Fruit fly (Drosophila melanogaster) whole organism, embryonic: ENCODE data around the gene pyd.

ENCODE experiments used
- CG10147 ChIP-seq: fragments of 200-800 bp; sonication (Bioruptor generic); optimal IDR thresholded peaks from 2 replicates; lab custom pipeline; 2019; ENCODE audit warnings: missing biosample characterization, mild to moderate bottlenecking, missing genetic modification characterization, moderate library complexity
- CG10366 ChIP-seq: fragments of 200-800 bp; sonication (Bioruptor generic); IDR thresholded peaks from 2 replicates; pipeline ENCODE4 v1.3.6; 2022; ENCODE audit warnings: missing biosample characterization, missing genetic modification characterization
- CG11398 ChIP-seq: fragments of 200-800 bp; sonication (Bioruptor generic); optimal IDR thresholded peaks from 2 replicates; lab custom pipeline; 2016; ENCODE audit warnings: missing biosample characterization, missing genetic modification characterization
- CG11696 ChIP-seq: fragments of 200-800 bp; sonication (Bioruptor generic); IDR thresholded peaks from 2 replicates; pipeline ENCODE4 v1.3.6; 2022; ENCODE audit warnings: missing biosample characterization, missing genetic modification characterization
- CG12104 ChIP-seq: fragments of 200-800 bp; sonication (Bioruptor generic); optimal IDR thresholded peaks from 3 replicates; lab custom pipeline; 2016; ENCODE audit warnings: missing biosample characterization, missing genetic modification characterization
- CG12219 ChIP-seq: fragments of 200-800 bp; sonication (Bioruptor generic); optimal IDR thresholded peaks from 3 replicates; lab custom pipeline; 2018; ENCODE audit warnings: missing biosample characterization, mild to moderate bottlenecking, missing genetic modification characterization
- CG12299 ChIP-seq: fragments of 200-800 bp; sonication (Bioruptor generic); optimal IDR thresholded peaks from 2 replicates; lab custom pipeline; 2018; ENCODE audit warnings: missing biosample characterization, mild to moderate bottlenecking, missing genetic modification characterization
- CG14667 ChIP-seq: fragments of 200-800 bp; sonication (Bioruptor generic); IDR thresholded peaks from 2 replicates; pipeline ENCODE4 v1.3.6; 2022; ENCODE audit warnings: missing biosample characterization, missing genetic modification characterization
- CG15269 ChIP-seq: fragments of 200-800 bp; sonication (Bioruptor generic); optimal IDR thresholded peaks from 2 replicates; lab custom pipeline; 2018; ENCODE audit warnings: missing biosample characterization, mild to moderate bottlenecking, missing genetic modification characterization, moderate library complexity
- CG15479 ChIP-seq: fragments of 200-800 bp; sonication (Bioruptor generic); optimal IDR thresholded peaks from 3 replicates; lab custom pipeline; 2019; ENCODE audit warnings: missing biosample characterization, mild to moderate bottlenecking, missing genetic modification characterization, moderate library complexity
- CG15696 ChIP-seq: fragments of 200-800 bp; sonication (Bioruptor generic); optimal IDR thresholded peaks from 2 replicates; lab custom pipeline; 2019; ENCODE audit warnings: missing biosample characterization, mild to moderate bottlenecking, missing genetic modification characterization, moderate library complexity
- CG1602 ChIP-seq: fragments of 200-800 bp; sonication (Bioruptor generic); optimal IDR thresholded peaks from 3 replicates; lab custom pipeline; 2016; ENCODE audit warnings: missing biosample characterization, missing genetic modification characterization
- CG17912 ChIP-seq: fragments of 200-800 bp; sonication (Bioruptor generic); optimal IDR thresholded peaks from 2 replicates; lab custom pipeline; 2018; ENCODE audit warnings: missing biosample characterization, mild to moderate bottlenecking, missing genetic modification characterization
- CG18476 ChIP-seq: fragments of 200-800 bp; sonication (Bioruptor generic); optimal IDR thresholded peaks from 2 replicates; lab custom pipeline; 2016; ENCODE audit warnings: missing biosample characterization, mild to moderate bottlenecking, missing genetic modification characterization
- CG2129 ChIP-seq: fragments of 200-800 bp; sonication (Bioruptor generic); IDR thresholded peaks from 2 replicates; pipeline ENCODE4 v1.3.6; 2022; ENCODE audit warnings: missing biosample characterization, missing genetic modification characterization; ENCODE audit not compliant: partially characterized antibody
- CG2712 ChIP-seq: fragments of 200-800 bp; optimal IDR thresholded peaks from 3 replicates; lab custom pipeline; 2019; ENCODE audit warnings: missing biosample characterization, mild to moderate bottlenecking, missing genetic modification characterization, moderate library complexity
- CG2889 ChIP-seq: fragments of 200-800 bp; sonication (Bioruptor generic); IDR thresholded peaks from 3 replicates; pipeline ENCODE4 v1.3.6; 2022; ENCODE audit warnings: missing biosample characterization, missing genetic modification characterization
- CG31224 ChIP-seq: fragments of 200-800 bp; sonication (Bioruptor generic); IDR thresholded peaks from 2 replicates; pipeline ENCODE4 v1.3.6; 2022; ENCODE audit warnings: missing biosample characterization, missing genetic modification characterization
- CG31388 ChIP-seq: fragments of 200-800 bp; sonication (Bioruptor generic); optimal IDR thresholded peaks from 2 replicates; lab custom pipeline; 2016; ENCODE audit warnings: missing biosample characterization, missing genetic modification characterization
- CG34422 ChIP-seq: fragments of 200-800 bp; sonication (Bioruptor generic); IDR thresholded peaks from 3 replicates; pipeline ENCODE4 v1.3.6; 2022; ENCODE audit warnings: missing biosample characterization, missing genetic modification characterization
- CG42726 ChIP-seq: fragments of 200-800 bp; sonication (Bioruptor generic); IDR thresholded peaks from 2 replicates; pipeline ENCODE4 v1.3.6; 2022; ENCODE audit warnings: missing biosample characterization, missing genetic modification characterization; ENCODE audit not compliant: partially characterized antibody
- CG7963 ChIP-seq: fragments of 200-800 bp; sonication (Bioruptor generic); IDR thresholded peaks from 3 replicates; pipeline ENCODE4 v1.3.6; 2022; ENCODE audit warnings: missing biosample characterization, missing genetic modification characterization; ENCODE audit not compliant: partially characterized antibody
- CG8290 ChIP-seq, 3 experiments: fragments of 200-800 bp; sonication (Bioruptor generic); optimal IDR thresholded peaks; 2 replicates each; lab custom pipeline; 2016 to 2019; ENCODE audit warnings: missing biosample characterization in 3 of 3, missing genetic modification characterization in 3 of 3, mild to moderate bottlenecking in 2 of 3, moderate library complexity in 1 of 3
- CG9215 ChIP-seq: fragments of 200-800 bp; sonication (Bioruptor generic); IDR thresholded peaks from 2 replicates; pipeline ENCODE4 v1.3.6; 2022; ENCODE audit warnings: missing biosample characterization, missing genetic modification characterization
- CG9876 ChIP-seq: fragments of 200-800 bp; sonication (Bioruptor generic); optimal IDR thresholded peaks from 2 replicates; lab custom pipeline; 2016; ENCODE audit warnings: missing biosample characterization, missing genetic modification characterization
- CkIIα-i1 ChIP-seq: fragments of 200-800 bp; sonication (Bioruptor generic); IDR thresholded peaks from 2 replicates; pipeline ENCODE4 v1.3.6; 2022; ENCODE audit warnings: missing biosample characterization, missing genetic modification characterization
- Dll ChIP-seq: fragments of 200-800 bp; sonication (Bioruptor generic); IDR thresholded peaks from 4 replicates; pipeline ENCODE4 v1.3.6; 2022; ENCODE audit warnings: missing biosample characterization, missing genetic modification characterization; ENCODE audit not compliant: partially characterized antibody
- HmgD ChIP-seq: fragments of 200-800 bp; sonication (Bioruptor generic); optimal IDR thresholded peaks from 3 replicates; lab custom pipeline; 2016; ENCODE audit warnings: missing biosample characterization, missing genetic modification characterization
- Mrtf ChIP-seq: fragments of 200-800 bp; sonication (Bioruptor generic); IDR thresholded peaks from 3 replicates; pipeline ENCODE4 v1.3.6; 2022; ENCODE audit warnings: missing biosample characterization, missing genetic modification characterization
- Ssrp ChIP-seq: fragments of 200-800 bp; sonication (Bioruptor generic); optimal IDR thresholded peaks from 2 replicates; lab custom pipeline; 2018; ENCODE audit warnings: missing biosample characterization, mild to moderate bottlenecking, missing genetic modification characterization, moderate library complexity
- Xbp1 ChIP-seq: fragments of 200-800 bp; sonication (Bioruptor generic); optimal IDR thresholded peaks from 3 replicates; lab custom pipeline; 2016; ENCODE audit warnings: missing biosample characterization, mild to moderate bottlenecking, missing genetic modification characterization
- abd-A ChIP-seq: fragments of 200-800 bp; sonication (Bioruptor generic); optimal IDR thresholded peaks from 3 replicates; lab custom pipeline; 2019; ENCODE audit warnings: missing biosample characterization, mild to moderate bottlenecking, missing genetic modification characterization, moderate library complexity
- ara ChIP-seq: fragments of 200-800 bp; sonication (Bioruptor generic); IDR thresholded peaks from 2 replicates; pipeline ENCODE4 v1.3.6; 2022; ENCODE audit warnings: missing biosample characterization, missing genetic modification characterization
- bigmax ChIP-seq: fragments of 200-800 bp; sonication (Bioruptor generic); optimal IDR thresholded peaks from 2 replicates; lab custom pipeline; 2018; ENCODE audit warnings: missing biosample characterization, mild to moderate bottlenecking, missing genetic modification characterization
- br ChIP-seq: fragments of >200 bp; optimal IDR thresholded peaks from 2 replicates; lab custom pipeline; 2017
- dan ChIP-seq: fragments of 200-800 bp; sonication (Bioruptor generic); IDR thresholded peaks from 2 replicates; pipeline ENCODE4 v1.3.6; 2022; ENCODE audit warnings: missing biosample characterization, missing genetic modification characterization
- dmrt11E ChIP-seq: fragments of 200-800 bp; sonication (Bioruptor generic); optimal IDR thresholded peaks from 3 replicates; lab custom pipeline; 2018; ENCODE audit warnings: missing biosample characterization, mild to moderate bottlenecking, missing genetic modification characterization, moderate library complexity
- fd64A ChIP-seq: fragments of 200-800 bp; sonication (Bioruptor generic); optimal IDR thresholded peaks from 3 replicates; lab custom pipeline; 2018; ENCODE audit warnings: missing biosample characterization, mild to moderate bottlenecking, missing genetic modification characterization
- fru ChIP-seq: fragments of >200 bp; optimal IDR thresholded peaks from 2 replicates; lab custom pipeline; 2017
- gsb-n ChIP-seq: fragments of 200-800 bp; sonication (Bioruptor generic); optimal IDR thresholded peaks from 3 replicates; lab custom pipeline; 2018; ENCODE audit warnings: missing biosample characterization, mild to moderate bottlenecking, missing genetic modification characterization
- hkb ChIP-seq, 2 experiments: fragments of 200-800 bp in 1 of 2; fragments of >200 bp in 1 of 2; sonication (Bioruptor generic) in 1 of 2; IDR thresholded peaks in 1 of 2; optimal IDR thresholded peaks in 1 of 2; 2 replicates each; pipeline versions ENCODE4 v1.3.6 to Lab custom; 2017 to 2022; ENCODE audit warnings: missing biosample characterization in 1 of 2, missing genetic modification characterization in 1 of 2
- kah ChIP-seq: fragments of 200-800 bp; sonication (Bioruptor generic); optimal IDR thresholded peaks from 2 replicates; lab custom pipeline; 2018; ENCODE audit warnings: missing biosample characterization, mild to moderate bottlenecking, missing genetic modification characterization
- pan ChIP-seq, 4 experiments: fragments of >200 bp in 3 of 4; fragments of 200-800 bp in 1 of 4; sonication (Bioruptor generic) in 1 of 4; optimal IDR thresholded peaks in 3 of 4; IDR thresholded peaks in 1 of 4; 2 replicates each; pipeline versions ENCODE4 v1.3.6 to Lab custom; 2017 to 2022; ENCODE audit warnings: missing biosample characterization in 2 of 4, missing genetic modification characterization in 2 of 4, mixed read lengths in 1 of 4
- pita ChIP-seq: fragments of 200-800 bp; sonication (Bioruptor generic); optimal IDR thresholded peaks from 2 replicates; lab custom pipeline; 2017; ENCODE audit warnings: missing biosample characterization, mild to moderate bottlenecking, missing genetic modification characterization
- rib ChIP-seq: fragments of 200-800 bp; sonication (Bioruptor generic); IDR thresholded peaks from 2 replicates; pipeline ENCODE4 v1.3.6; 2022; ENCODE audit warnings: missing biosample characterization, missing genetic modification characterization
- sens-2 ChIP-seq: fragments of 200-800 bp; sonication (Bioruptor generic); IDR thresholded peaks from 2 replicates; pipeline ENCODE4 v1.3.6; 2022; ENCODE audit warnings: missing biosample characterization, missing genetic modification characterization
- slou ChIP-seq: fragments of 200-800 bp; sonication (Bioruptor generic); optimal IDR thresholded peaks from 3 replicates; lab custom pipeline; 2016; ENCODE audit warnings: missing biosample characterization, missing genetic modification characterization
- stwl ChIP-seq: fragments of 200-800 bp; sonication (Bioruptor generic); optimal IDR thresholded peaks from 3 replicates; lab custom pipeline; 2018; ENCODE audit warnings: missing biosample characterization, mild to moderate bottlenecking, missing genetic modification characterization, moderate library complexity
- ttk ChIP-seq: fragments of 200-800 bp; sonication (Bioruptor generic); IDR thresholded peaks from 2 replicates; pipeline ENCODE4 v2.1.2; 2022; ENCODE audit warnings: missing biosample characterization, missing genetic modification characterization
- zfh2 ChIP-seq: fragments of 200-800 bp; sonication (Bioruptor generic); optimal IDR thresholded peaks from 2 replicates; lab custom pipeline; 2016; ENCODE audit warnings: missing biosample characterization, missing genetic modification characterization

The pyd gene

dm6 chr3R:8944866-8945265 is 13.2 kb upstream of the pyd start, which contains the start of gene CG11964 (continued):
- TF ChIP-seq CG7963 (GFP tag; lab: Robert Waterston, UW) = peak; percentile 99
- TF ChIP-seq fru = no peak
- TF ChIP-seq CG17912 (GFP tag; lab: Kevin White, UChicago) = no peak
- no peak for TF ChIP-seq Mrtf (GFP tag; lab: Robert Waterston, UW)
- TF ChIP-seq CG14667 (GFP tag; lab: Robert Waterston, UW) = 0 out of 2 replicates have a peak, but pooled peaks have one; percentile 24
- TF ChIP-seq hkb (optimal IDR thresholded peaks at IDR 0.05; lab: Kevin White, UChicago) = no peak
- TF ChIP-seq hkb (GFP tag; IDR thresholded peaks at IDR 0.05; lab: Robert Waterston, UW) = no peak
- TF ChIP-seq CG11696 (GFP tag; lab: Robert Waterston, UW) = no peak
- TF ChIP-seq CG10366 = 0 out of 2 replicates have a peak, but pooled peaks have one; percentile 34
- no peak for TF ChIP-seq CkIIα-i1
- TF ChIP-seq CG8290 (GFP tag; optimal IDR thresholded peaks at IDR 0.05; lab: Kevin White, UChicago) = peak; percentile 65
- TF ChIP-seq CG8290 (tag; optimal IDR thresholded peaks at IDR 0.05; lab: Kevin White, UChicago) = peak in 1 of 2 experiments; percentile 87
- peak; percentile 99 for TF ChIP-seq CG2129 (GFP tag; lab: Robert Waterston, UW)
- TF ChIP-seq pita = peak; percentile 89
- TF ChIP-seq CG1602 (GFP tag; lab: Kevin White, UChicago) = peak; percentile 51
- no peak for TF ChIP-seq CG15479 (GFP tag; lab: Kevin White, UChicago)
- TF ChIP-seq br (lab: Kevin White, UChicago) = no peak
- TF ChIP-seq CG12219 = no peak
- TF ChIP-seq CG12299 (tag; lab: Kevin White, UChicago) = no peak
- peak; percentile 71 for TF ChIP-seq CG9876
- TF ChIP-seq CG42726 (GFP tag; lab: Robert Waterston, UW) = peak; percentile 100
- TF ChIP-seq fd64A = no peak
- peak; percentile 9 for TF ChIP-seq slou (GFP tag; lab: Kevin White, UChicago)
- no peak for TF ChIP-seq CG18476 (GFP tag; lab: Kevin White, UChicago)
- no peak for TF ChIP-seq CG2889 (GFP tag; lab: Robert Waterston, UW)
- TF ChIP-seq dmrt11E = peak; percentile 32
- TF ChIP-seq Ssrp (tag; lab: Kevin White, UChicago) = no peak
- no peak for TF ChIP-seq pan (optimal IDR thresholded peaks at IDR 0.05; lab: Kevin White, UChicago)
- TF ChIP-seq pan (GFP tag; optimal IDR thresholded peaks at IDR 0.05 in 1 of 2, IDR thresholded peaks at IDR 0.05 in 1 of 2) = peak in 1 of 2 experiments; percentile 42
- TF ChIP-seq ttk (GFP tag; lab: Robert Waterston, UW) = no peak
- TF ChIP-seq CG2712 (tag; lab: Kevin White, UChicago) = peak; percentile 83
- TF ChIP-seq Xbp1 (GFP tag; lab: Kevin White, UChicago) = peak; percentile 69
- TF ChIP-seq stwl = peak; percentile 93
- peak; percentile 41 for TF ChIP-seq bigmax (GFP tag; lab: Kevin White, UChicago)
- peak; percentile 44 for TF ChIP-seq gsb-n (tag; lab: Kevin White, UChicago)
- no peak for TF ChIP-seq CG12104 (GFP tag; lab: Kevin White, UChicago)
- peak; percentile 45 for TF ChIP-seq CG15269 (tag; lab: Kevin White, UChicago)
- TF ChIP-seq CG15696 (tag; lab: Kevin White, UChicago) = peak; percentile 11
- TF ChIP-seq CG9215 (GFP tag; lab: Robert Waterston, UW) = peak; percentile 43
- TF ChIP-seq CG34422 = peak; percentile 75
- TF ChIP-seq abd-A (tag; lab: Kevin White, UChicago) = no peak
- no peak for TF ChIP-seq kah (GFP tag; lab: Kevin White, UChicago)
- TF ChIP-seq CG31224 (GFP tag; lab: Robert Waterston, UW) = no peak
- TF ChIP-seq CG31388 (GFP tag; lab: Kevin White, UChicago) = no peak
- TF ChIP-seq sens-2 (GFP tag; lab: Robert Waterston, UW) = no peak
- peak; percentile 77 for TF ChIP-seq zfh2
- no peak for TF ChIP-seq ara (GFP tag; lab: Robert Waterston, UW)
- TF ChIP-seq HmgD (GFP tag; lab: Kevin White, UChicago) = peak; percentile 92
- peak; percentile 69; the same call in 1 of the 2 replicates for TF ChIP-seq rib (GFP tag; lab: Robert Waterston, UW)
- peak; percentile 63 for TF ChIP-seq CG10147 (GFP tag; lab: Kevin White, UChicago)
- no peak for TF ChIP-seq dan (GFP tag; lab: Robert Waterston, UW)
- no peak for TF ChIP-seq CG11398
- peak; percentile 99 for TF ChIP-seq Dll (GFP tag; lab: Robert Waterston, UW)
